Worm (Caenorhabditis elegans) whole organism, L3 larva: ENCODE data around the gene C49G7.10.

Experiments used
- elt-3 ChIP-seq, 3 experiments: fragments of 150-350 bp in 1 of 3; sonication (generic microtip) in 2 of 3; optimal IDR thresholded peaks; 2 replicates in 2 of 3; 4 replicates in 1 of 3; lab custom pipeline; 2014 to 2017; ENCODE audit warnings: missing biosample characterization in 3 of 3, missing genetic modification characterization in 3 of 3
- fos-1 ChIP-seq: fragments of 150-350 bp; optimal IDR thresholded peaks from 2 replicates; lab custom pipeline; 2014; ENCODE audit warnings: missing biosample characterization, missing genetic modification characterization
- lsy-12 ChIP-seq: sonication (generic microtip); optimal IDR thresholded peaks from 2 replicates; lab custom pipeline; 2016; ENCODE audit warnings: mild to moderate bottlenecking, missing genetic modification characterization, missing compliant biosample characterization
- nfya-1 ChIP-seq: sonication (generic microtip); optimal IDR thresholded peaks from 2 replicates; lab custom pipeline; 2017; ENCODE audit warnings: missing genetic modification characterization, mild to moderate bottlenecking, missing compliant biosample characterization, antibody characterized with exemption, moderate library complexity; ENCODE audit not compliant: insufficient read depth
- nhr-28 ChIP-seq: fragments of 150-350 bp; optimal IDR thresholded peaks from 2 replicates; lab custom pipeline; 2014; ENCODE audit warnings: missing biosample characterization, missing genetic modification characterization
- tbx-2 ChIP-seq: sonication (generic microtip); optimal IDR thresholded peaks from 2 replicates; lab custom pipeline; 2016; ENCODE audit warnings: mild to moderate bottlenecking, missing genetic modification characterization, missing compliant biosample characterization

DNA sequence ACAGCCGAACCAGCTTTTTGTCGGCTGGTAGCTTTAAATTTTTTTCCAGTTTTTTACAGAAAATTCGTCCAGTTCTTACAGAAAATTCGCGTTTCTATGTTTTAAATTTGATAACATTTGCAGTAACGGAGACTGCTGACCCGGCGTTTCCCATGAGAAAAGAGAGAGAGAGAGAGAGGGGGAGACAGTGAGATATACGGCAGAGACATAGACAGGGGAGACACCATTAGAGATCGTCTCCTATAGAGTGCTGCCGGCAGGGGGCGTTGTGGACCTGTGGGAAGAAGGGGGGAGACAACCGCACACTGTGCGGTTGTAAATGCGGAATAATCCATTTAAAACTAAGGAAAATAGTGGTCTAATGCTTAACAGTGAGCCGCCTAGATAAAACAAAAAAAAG, 12.2 kb downstream of the C49G7.10 start:
- TF ChIP-seq elt-3 (tag; optimal IDR thresholded peaks at IDR 0.05; lab: Kevin White, UChicago), result no peak
- no peak for TF ChIP-seq nhr-28 (tag; lab: Kevin White, UChicago)
- TF ChIP-seq fos-1 (tag; lab: Kevin White, UChicago), result no peak
- peak; percentile 87 for TF ChIP-seq nfya-1 (tag; lab: Kevin White, UChicago)
- no peak for TF ChIP-seq lsy-12 (tag; lab: Kevin White, UChicago)
- no peak for TF ChIP-seq tbx-2 (tag; lab: Kevin White, UChicago)
